Worm (Caenorhabditis elegans): ENCODE measurements around the gene wdr-5.3.

Gene wdr-5.3

DNA sequence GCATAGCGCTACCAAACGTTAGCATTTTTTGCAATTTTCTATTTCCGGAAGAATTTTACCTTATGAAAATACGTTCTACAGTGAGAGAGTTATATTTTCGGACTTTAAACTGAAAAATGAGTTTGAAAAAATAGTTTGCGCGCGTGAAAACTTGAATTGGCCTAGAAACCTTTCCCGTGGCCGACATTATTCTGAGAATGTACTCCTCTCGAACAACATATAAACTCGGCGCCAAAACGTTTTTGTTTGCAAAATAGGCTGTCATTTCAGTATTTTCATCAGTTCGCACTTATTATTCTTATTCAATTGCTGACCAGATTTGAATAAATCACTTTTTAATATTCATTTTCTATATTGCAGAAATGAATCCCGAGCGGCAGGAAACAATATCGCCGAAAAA, at the start of gene wdr-5.3, which contains the start of gene mre-11:
TSS of gene wdr-5.3 (plus strand) at position 361 of the 400 bp plus-strand sequence.
TSS of gene mre-11 (minus strand) at position 113 of the 400 bp plus-strand sequence.
- TF ChIP-seq cog-1 (tag; optimal IDR thresholded peaks at IDR 0.05), result no peak
- no peak for TF ChIP-seq med-1 (GFP tag; optimal IDR thresholded peaks at IDR 0.05; ENCODE audit: insufficient read depth)
- no peak for TF ChIP-seq flt-1 (GFP tag; IDR thresholded peaks at IDR 0.05)
- no peak for TF ChIP-seq klf-2 (GFP tag; conservative IDR thresholded peaks at IDR 0.05)
- no peak for TF ChIP-seq T22C8.4 (GFP tag; IDR thresholded peaks at IDR 0.05)
- TF ChIP-seq ref-1 (GFP tag; conservative IDR thresholded peaks at IDR 0.05), result no peak

ce11 chrV:10687601-10688000, 49.3 kb upstream of the wdr-5.3 start, which contains the start of gene F29F11.20:
Gene F29F11.20, plus strand, starts transcription at chrV:10687901.
- TF ChIP-seq flt-1 (GFP tag; IDR thresholded peaks at IDR 0.05) (no peak), med-1 (GFP tag; optimal IDR thresholded peaks at IDR 0.05; ENCODE audit: insufficient read depth) (no peak), klf-2 (GFP tag; conservative IDR thresholded peaks at IDR 0.05) (no peak), ztf-23 (GFP tag; IDR thresholded peaks at IDR 0.05) (no peak), cog-1 (tag; optimal IDR thresholded peaks at IDR 0.05) (no peak), ztf-29 (GFP tag; IDR thresholded peaks at IDR 0.05) (no peak), ref-1 (GFP tag; conservative IDR thresholded peaks at IDR 0.05) (no peak), tab-1 (GFP tag; IDR thresholded peaks at IDR 0.05) (no peak), T22C8.4 (GFP tag; IDR thresholded peaks at IDR 0.05) (no peak)

DNA sequence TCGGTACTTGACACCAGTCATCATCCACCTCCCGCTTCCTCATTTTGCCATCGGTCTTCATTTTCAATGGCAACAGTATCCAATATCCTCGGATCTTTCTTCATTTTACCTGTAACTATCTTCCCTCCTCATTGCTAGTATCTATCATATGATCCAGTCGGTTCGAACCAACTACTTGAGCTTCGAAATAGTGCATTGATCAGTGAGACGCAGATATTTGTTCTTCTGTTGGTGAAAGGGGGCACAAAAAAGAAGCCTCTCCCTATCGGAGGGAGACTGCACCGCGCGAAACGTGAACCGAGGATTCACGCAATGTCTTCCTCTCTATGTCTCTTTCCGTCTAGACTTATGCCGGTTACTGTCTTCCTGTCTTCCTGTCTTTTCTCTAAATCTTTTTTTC, 45.6 kb upstream of the wdr-5.3 start:
- TF ChIP-seq klf-2 (GFP tag; conservative IDR thresholded peaks at IDR 0.05) (no peak), cog-1 (tag; optimal IDR thresholded peaks at IDR 0.05) (no peak), tab-1 (GFP tag; IDR thresholded peaks at IDR 0.05) (no peak), ztf-29 (GFP tag; IDR thresholded peaks at IDR 0.05) (no peak), flt-1 (GFP tag; IDR thresholded peaks at IDR 0.05) (no peak), ref-1 (GFP tag; conservative IDR thresholded peaks at IDR 0.05) (no peak)

- TF ChIP-seq cog-1 (tag; optimal IDR thresholded peaks at IDR 0.05), result no peak
- no peak for TF ChIP-seq klf-2 (GFP tag; conservative IDR thresholded peaks at IDR 0.05)
- no peak for TF ChIP-seq ztf-23 (GFP tag; IDR thresholded peaks at IDR 0.05)
- no peak for TF ChIP-seq ztf-29 (GFP tag; IDR thresholded peaks at IDR 0.05)
- TF ChIP-seq T22C8.4 (GFP tag; IDR thresholded peaks at IDR 0.05), result no peak
- no peak for TF ChIP-seq flt-1 (GFP tag; IDR thresholded peaks at IDR 0.05)
- no peak for TF ChIP-seq med-1 (GFP tag; optimal IDR thresholded peaks at IDR 0.05; ENCODE audit: insufficient read depth)
- TF ChIP-seq tab-1 (GFP tag; IDR thresholded peaks at IDR 0.05), result no peak
- TF ChIP-seq ref-1 (GFP tag; conservative IDR thresholded peaks at IDR 0.05), result no peak
Observed at ce11 chrV:10693749-10694148, 43.2 kb upstream of the wdr-5.3 start.

DNA sequence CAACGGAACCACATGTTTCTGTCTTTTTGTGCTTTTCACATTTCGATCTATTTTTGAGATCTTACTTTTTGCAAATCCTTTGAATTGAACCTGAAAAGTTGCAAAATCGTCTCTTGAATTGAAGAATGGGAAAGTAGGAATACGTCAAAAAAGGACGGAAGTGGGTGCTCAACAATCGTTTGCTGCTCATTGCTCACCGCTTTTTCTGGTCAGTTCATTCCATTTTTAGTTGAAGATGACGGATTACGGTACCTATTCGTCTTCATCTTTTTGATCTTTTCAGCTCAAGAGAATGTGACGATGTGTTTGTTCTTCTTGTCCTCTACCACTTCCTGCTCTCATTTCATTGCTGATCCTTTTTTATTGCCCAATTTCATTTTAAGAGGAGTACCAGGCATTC, 41.7 kb upstream of the wdr-5.3 start, which contains the start of gene C05A2.4:
TSS of gene C05A2.4 (plus strand) at position 301 of the 400 bp plus-strand sequence.
- TF ChIP-seq med-1 (GFP tag; optimal IDR thresholded peaks at IDR 0.05; ENCODE audit: insufficient read depth), result no peak
- no peak for TF ChIP-seq T22C8.4 (GFP tag; IDR thresholded peaks at IDR 0.05)
- no peak for TF ChIP-seq flt-1 (GFP tag; IDR thresholded peaks at IDR 0.05)
- TF ChIP-seq tab-1 (GFP tag; IDR thresholded peaks at IDR 0.05), result no peak
- TF ChIP-seq ref-1 (GFP tag; conservative IDR thresholded peaks at IDR 0.05), result no peak
- no peak for TF ChIP-seq cog-1 (tag; optimal IDR thresholded peaks at IDR 0.05)
- TF ChIP-seq ztf-29 (GFP tag; IDR thresholded peaks at IDR 0.05), result no peak

- TF ChIP-seq ztf-23 (GFP tag; IDR thresholded peaks at IDR 0.05) (no peak), tab-1 (GFP tag; IDR thresholded peaks at IDR 0.05) (no peak), ztf-29 (GFP tag; IDR thresholded peaks at IDR 0.05) (no peak), T22C8.4 (GFP tag; IDR thresholded peaks at IDR 0.05) (no peak), ref-1 (GFP tag; conservative IDR thresholded peaks at IDR 0.05) (no peak), cog-1 (tag; optimal IDR thresholded peaks at IDR 0.05) (no peak), flt-1 (GFP tag; IDR thresholded peaks at IDR 0.05) (no peak), klf-2 (GFP tag; conservative IDR thresholded peaks at IDR 0.05) (no peak), med-1 (GFP tag; optimal IDR thresholded peaks at IDR 0.05; ENCODE audit: insufficient read depth) (no peak)
Observed at ce11 chrV:10699122-10699521, 37.8 kb upstream of the wdr-5.3 start.

DNA sequence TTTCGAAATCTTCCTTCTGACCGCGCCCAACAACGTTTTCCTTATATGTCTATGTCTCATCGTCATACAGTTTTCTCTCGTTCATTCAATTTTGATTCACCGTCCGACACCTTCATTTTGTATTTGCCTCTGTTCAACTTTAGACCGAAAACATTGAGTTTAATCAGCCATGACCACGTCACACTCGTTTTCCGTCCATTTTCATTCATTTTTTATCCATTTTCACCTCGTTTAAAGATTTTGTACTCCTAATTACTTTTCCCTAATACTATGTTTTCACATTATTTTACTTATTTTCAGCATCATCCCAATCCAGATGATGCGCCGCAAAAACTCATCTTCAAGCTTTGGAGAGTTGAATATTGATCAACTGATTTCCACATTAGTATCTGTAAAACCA, 34.7 kb upstream of the wdr-5.3 start, which contains the start of gene pph-1:
TSS of gene pph-1 (plus strand) at position 301 of the 400 bp plus-strand sequence.
- no peak for TF ChIP-seq cog-1 (tag; optimal IDR thresholded peaks at IDR 0.05)
- TF ChIP-seq med-1 (GFP tag; optimal IDR thresholded peaks at IDR 0.05; ENCODE audit: insufficient read depth), result no peak
- no peak for TF ChIP-seq ref-1 (GFP tag; conservative IDR thresholded peaks at IDR 0.05)
- no peak for TF ChIP-seq flt-1 (GFP tag; IDR thresholded peaks at IDR 0.05)
- no peak for TF ChIP-seq ztf-23 (GFP tag; IDR thresholded peaks at IDR 0.05)
- no peak for TF ChIP-seq T22C8.4 (GFP tag; IDR thresholded peaks at IDR 0.05)
- TF ChIP-seq tab-1 (GFP tag; IDR thresholded peaks at IDR 0.05), result no peak
- no peak for TF ChIP-seq klf-2 (GFP tag; conservative IDR thresholded peaks at IDR 0.05)
- TF ChIP-seq ztf-29 (GFP tag; IDR thresholded peaks at IDR 0.05), result no peak

DNA sequence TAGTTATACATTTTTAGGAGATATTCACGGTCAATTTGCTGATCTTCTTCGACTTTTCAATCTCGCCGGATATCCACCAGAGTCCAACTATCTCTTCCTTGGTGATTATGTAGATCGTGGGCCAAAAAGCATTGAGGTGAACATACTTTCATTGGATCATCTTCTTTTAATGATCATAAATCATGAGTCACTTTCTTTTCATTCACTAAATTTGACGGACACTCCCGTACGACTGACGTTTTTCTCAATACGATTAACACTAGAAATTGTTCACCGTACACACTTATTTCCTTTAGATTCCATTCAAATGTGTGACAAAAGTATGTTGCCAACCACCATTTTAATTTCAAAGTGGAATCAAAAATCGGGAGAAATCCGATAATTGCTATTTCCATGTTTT, 34.0 kb upstream of the wdr-5.3 start:
- TF ChIP-seq ztf-23 (GFP tag; IDR thresholded peaks at IDR 0.05), result no peak
- TF ChIP-seq klf-2 (GFP tag; conservative IDR thresholded peaks at IDR 0.05), result no peak

DNA sequence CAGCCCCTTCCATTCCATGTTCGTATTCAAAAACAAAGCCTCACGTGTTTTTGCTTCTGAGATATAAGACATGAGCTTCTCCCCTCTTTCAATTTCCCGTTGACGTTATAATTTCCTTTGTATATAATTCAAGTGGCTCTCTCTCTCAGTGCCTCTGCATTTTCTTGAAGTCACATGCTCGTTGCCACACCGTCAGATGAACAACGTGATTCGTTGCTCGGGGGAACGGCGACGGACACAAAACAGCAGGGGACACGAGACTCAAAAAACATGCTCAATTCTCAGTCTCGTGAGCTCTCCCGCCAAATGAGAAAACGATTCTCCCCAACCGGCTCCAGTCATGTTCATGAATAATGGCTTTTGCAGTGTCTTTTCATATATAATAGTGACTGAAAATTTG, 28.6 kb upstream of the wdr-5.3 start:
- no peak for TF ChIP-seq med-1 (GFP tag; optimal IDR thresholded peaks at IDR 0.05; ENCODE audit: insufficient read depth)
- TF ChIP-seq cog-1 (tag; optimal IDR thresholded peaks at IDR 0.05), result no peak
- TF ChIP-seq T22C8.4 (GFP tag; IDR thresholded peaks at IDR 0.05), result no peak
- no peak for TF ChIP-seq ztf-29 (GFP tag; IDR thresholded peaks at IDR 0.05)
- no peak for TF ChIP-seq flt-1 (GFP tag; IDR thresholded peaks at IDR 0.05)
- TF ChIP-seq tab-1 (GFP tag; IDR thresholded peaks at IDR 0.05), result no peak
- TF ChIP-seq ref-1 (GFP tag; conservative IDR thresholded peaks at IDR 0.05), result no peak
- TF ChIP-seq klf-2 (GFP tag; conservative IDR thresholded peaks at IDR 0.05), result no peak
- TF ChIP-seq ztf-23 (GFP tag; IDR thresholded peaks at IDR 0.05), result no peak

DNA sequence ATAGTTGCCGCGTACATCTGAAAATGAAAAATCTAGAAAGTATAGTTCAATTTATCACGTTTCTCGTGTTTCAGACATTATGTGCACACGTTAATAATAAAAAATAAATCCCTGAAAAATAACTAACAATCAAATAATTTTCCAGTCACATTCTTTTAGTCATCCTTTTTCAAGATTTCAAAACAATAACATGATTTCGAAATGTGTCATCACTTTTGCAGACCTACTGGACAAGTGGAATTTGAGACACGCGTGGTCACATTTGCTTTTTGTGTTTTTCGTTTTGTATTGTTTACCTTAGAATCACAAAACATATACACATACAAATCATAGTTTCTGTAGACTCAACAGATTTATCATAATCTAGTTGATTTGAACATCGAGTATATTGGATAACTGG, 27.5 kb upstream of the wdr-5.3 start:
- TF ChIP-seq ref-1 (GFP tag; conservative IDR thresholded peaks at IDR 0.05) (no peak), cog-1 (tag; optimal IDR thresholded peaks at IDR 0.05) (no peak), med-1 (GFP tag; optimal IDR thresholded peaks at IDR 0.05; ENCODE audit: insufficient read depth) (no peak), tab-1 (GFP tag; IDR thresholded peaks at IDR 0.05) (no peak), T22C8.4 (GFP tag; IDR thresholded peaks at IDR 0.05) (no peak), ztf-23 (GFP tag; IDR thresholded peaks at IDR 0.05) (no peak), klf-2 (GFP tag; conservative IDR thresholded peaks at IDR 0.05) (no peak), ztf-29 (GFP tag; IDR thresholded peaks at IDR 0.05) (no peak), flt-1 (GFP tag; IDR thresholded peaks at IDR 0.05) (no peak)
